Worm (Caenorhabditis elegans): ENCODE results near the gene str-13.

Gene str-13

DNA sequence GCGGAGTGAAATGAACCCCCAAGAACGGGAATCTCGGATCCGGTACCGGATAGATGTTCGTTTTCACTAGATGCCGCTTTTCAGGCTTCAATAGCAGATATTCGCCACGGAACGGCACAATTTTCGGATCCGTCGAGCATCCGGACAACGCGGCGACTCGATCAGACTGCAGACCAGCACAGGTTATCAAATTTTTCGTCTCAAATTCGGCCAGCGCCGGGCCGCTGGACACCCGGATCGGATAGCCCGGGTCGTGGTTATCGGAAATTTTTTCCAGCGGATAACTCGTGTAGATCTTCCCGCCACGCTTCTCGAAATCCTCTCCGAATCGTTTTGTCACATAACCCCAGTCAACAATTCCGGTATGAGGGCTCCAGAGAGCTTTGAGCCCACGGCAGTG, 36.5 kb downstream of the str-13 start:
- TF ChIP-seq nhr-84 (tag; optimal IDR thresholded peaks at IDR 0.05) (no peak), nhr-28 (tag; optimal IDR thresholded peaks at IDR 0.05) (no peak), lin-39 (tag; optimal IDR thresholded peaks at IDR 0.05) (no peak), nhr-85 (tag) (no peak), jun-1 (tag; optimal IDR thresholded peaks at IDR 0.05) (no peak), nhr-19 (GFP tag; conservative IDR thresholded peaks at IDR 0.05) (no peak), nhr-20 (tag; optimal IDR thresholded peaks at IDR 0.05) (no peak), swsn-7 (tag; optimal IDR thresholded peaks at IDR 0.05) (no peak), egl-27 (tag; optimal IDR thresholded peaks at IDR 0.05) (no peak), C16A3.4 (tag; optimal IDR thresholded peaks at IDR 0.05) (no peak), nhr-77 (tag; optimal IDR thresholded peaks at IDR 0.05) (no peak), efl-1 (optimal IDR thresholded peaks at IDR 0.05) (no peak), efl-1 (GFP tag; optimal IDR thresholded peaks at IDR 0.05 in 1 of 2) (no peak), unc-62 (GFP tag; optimal IDR thresholded peaks at IDR 0.05) (no peak), zip-4 (GFP tag; optimal IDR thresholded peaks at IDR 0.05) (no peak), nhr-90 (tag; optimal IDR thresholded peaks at IDR 0.05; ENCODE audit: poor library complexity) (no peak), hlh-17 (GFP tag; optimal IDR thresholded peaks at IDR 0.05; ENCODE audit: borderline replicate concordance) (no peak), vab-15 (tag; optimal IDR thresholded peaks at IDR 0.05) (no peak)

DNA sequence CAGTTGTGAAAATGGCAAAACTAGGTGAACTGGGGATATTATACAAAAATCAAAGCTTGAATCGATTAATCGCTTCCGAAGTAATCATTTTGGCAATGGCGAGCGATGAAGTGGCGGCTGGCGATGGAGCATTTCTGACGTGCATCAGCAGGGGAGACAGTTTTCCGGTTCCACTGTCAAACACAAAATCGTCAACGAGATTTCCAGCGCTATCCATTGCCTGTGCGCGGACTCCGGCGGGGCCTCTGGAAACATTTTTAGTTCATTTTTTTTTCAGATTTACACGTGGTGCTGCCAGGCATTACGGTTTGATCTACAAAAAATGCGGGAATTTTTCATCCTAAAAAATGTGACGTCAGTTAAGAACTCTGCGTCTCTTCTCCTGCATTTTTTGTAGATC, 38.4 kb downstream of the str-13 start:
- TF ChIP-seq efl-1 (optimal IDR thresholded peaks at IDR 0.05) (no peak), efl-1 (GFP tag; optimal IDR thresholded peaks at IDR 0.05 in 1 of 2) (peak in 1 of 2 experiments; percentile 37), tbx-2 (tag; optimal IDR thresholded peaks at IDR 0.05) (no peak), ztf-11 (tag; optimal IDR thresholded peaks at IDR 0.05) (no peak), nhr-237 (tag; optimal IDR thresholded peaks at IDR 0.05) (no peak)

DNA sequence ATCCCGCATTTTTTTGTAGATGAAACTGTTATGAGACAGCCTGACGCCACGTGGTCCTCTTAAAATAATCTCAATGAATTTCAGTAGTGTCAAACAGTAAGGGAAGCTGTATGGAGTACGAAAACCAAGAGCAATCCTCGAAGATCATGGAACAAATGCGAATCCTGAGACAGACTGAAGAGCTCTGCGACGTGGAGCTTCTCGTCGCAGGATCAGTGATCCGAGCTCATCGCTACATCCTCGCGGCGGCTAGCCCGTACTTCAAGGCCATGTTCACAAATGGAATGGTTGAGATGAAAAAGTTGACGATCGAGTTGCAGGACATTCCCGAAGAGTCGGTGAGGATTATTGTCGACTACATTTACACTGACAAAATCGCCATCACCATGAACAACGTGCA, 42.8 kb downstream of the str-13 start:
- TF ChIP-seq nhr-90 (tag; optimal IDR thresholded peaks at IDR 0.05; ENCODE audit: poor library complexity) (no peak), alr-1 (tag; optimal IDR thresholded peaks at IDR 0.05; ENCODE audit: borderline replicate concordance) (no peak), lin-13 (GFP tag; optimal IDR thresholded peaks at IDR 0.05) (no peak), nhr-47 (tag; optimal IDR thresholded peaks at IDR 0.05) (no peak), efl-1 (optimal IDR thresholded peaks at IDR 0.05) (no peak), efl-1 (GFP tag; optimal IDR thresholded peaks at IDR 0.05 in 1 of 2) (no peak), unc-130 (tag; optimal IDR thresholded peaks at IDR 0.05) (no peak), egl-27 (tag; optimal IDR thresholded peaks at IDR 0.05) (no peak), lin-14 (GFP tag; optimal IDR thresholded peaks at IDR 0.05) (no peak), zip-4 (GFP tag; optimal IDR thresholded peaks at IDR 0.05) (no peak), hlh-17 (GFP tag; optimal IDR thresholded peaks at IDR 0.05; ENCODE audit: borderline replicate concordance) (no peak), mab-9 (GFP tag; IDR thresholded peaks at IDR 0.05) (no peak), lin-15B (tag; optimal IDR thresholded peaks at IDR 0.05) (no peak), nhr-12 (tag; optimal IDR thresholded peaks at IDR 0.05) (no peak), sox-4 (tag; optimal IDR thresholded peaks at IDR 0.05) (no peak)

DNA sequence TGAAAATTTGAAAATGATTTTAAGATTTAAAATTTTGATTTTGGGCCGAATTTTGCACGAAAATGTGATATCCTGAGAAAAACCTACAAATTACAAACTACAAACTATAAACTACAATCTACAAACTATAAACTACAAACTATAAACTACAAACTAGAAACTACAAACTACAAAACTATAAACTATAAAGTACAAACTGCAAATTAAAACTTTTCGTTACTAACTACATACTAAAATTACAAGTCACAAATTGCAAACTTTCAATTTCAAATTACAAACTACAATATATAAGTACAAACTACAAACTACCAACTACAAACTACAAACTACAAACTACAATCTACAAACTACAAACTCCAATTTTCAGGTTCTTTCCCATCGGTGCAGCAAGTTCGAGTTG, 43.5 kb downstream of the str-13 start:
- no peak for TF ChIP-seq grh-1 (GFP tag; IDR thresholded peaks at IDR 0.05)
- no peak for TF ChIP-seq C34B4.2 (tag; optimal IDR thresholded peaks at IDR 0.05)
- no peak for TF ChIP-seq unc-86 (tag; optimal IDR thresholded peaks at IDR 0.05)
- TF ChIP-seq lin-35 (GFP tag; optimal IDR thresholded peaks at IDR 0.05): no peak
- TF ChIP-seq dsc-1 (tag; optimal IDR thresholded peaks at IDR 0.05): no peak
- no peak for TF ChIP-seq hpl-2 (GFP tag; optimal IDR thresholded peaks at IDR 0.05)
- TF ChIP-seq isw-1 (GFP tag; IDR thresholded peaks at IDR 0.05): no peak
- no peak for TF ChIP-seq F16B12.6 (tag; optimal IDR thresholded peaks at IDR 0.05)
- TF ChIP-seq efl-3 (GFP tag; optimal IDR thresholded peaks at IDR 0.05): no peak
- TF ChIP-seq mdl-1 (tag; optimal IDR thresholded peaks at IDR 0.05): no peak
